Worm (Caenorhabditis elegans) whole organism, young adult: ENCODE results near the gene Y94H6A.3.

Experiments
- F10E7.11 ChIP-seq: sonication (generic microtip); optimal IDR thresholded peaks from 2 replicates; lab custom pipeline; 2017; ENCODE audit warnings: mild to moderate bottlenecking, missing genetic modification characterization, moderate library complexity, missing compliant biosample characterization
- atf-7 ChIP-seq: sonication (generic microtip); optimal IDR thresholded peaks from 2 replicates; lab custom pipeline; 2017; ENCODE audit warnings: mild to moderate bottlenecking, missing genetic modification characterization, missing compliant biosample characterization
- bed-2 ChIP-seq: fragments of 200-800 bp; sonication (Bioruptor generic); IDR thresholded peaks from 2 replicates; pipeline ENCODE4 v1.3.6; 2022; ENCODE audit warnings: missing genetic modification reagents, missing genetic modification characterization, missing compliant biosample characterization
- hmg-1.2 ChIP-seq: fragments of 200-800 bp; sonication (Bioruptor generic); IDR thresholded peaks from 2 replicates; pipeline ENCODE4 v1.3.6; 2022; ENCODE audit warnings: missing genetic modification reagents, missing genetic modification characterization, missing compliant biosample characterization
- hsf-1 ChIP-seq: fragments of 200-800 bp; sonication (Bioruptor generic); IDR thresholded peaks from 2 replicates; pipeline ENCODE4 v1.3.6; 2022; ENCODE audit warnings: missing genetic modification reagents, missing genetic modification characterization, missing compliant biosample characterization

Y94H6A.3 gene

ce11 chrIV:2725784-2726183, 49.5 kb downstream of the Y94H6A.3 start, which contains the start of gene ubxn-2 (continued):
- TF ChIP-seq F10E7.11 (tag; lab: Kevin White, UChicago) (no peak), hmg-1.2 (GFP tag; lab: Robert Waterston, UW) (peak; percentile 51), bed-2 (no peak), atf-7 (tag; lab: Kevin White, UChicago) (peak; percentile 33), hsf-1 (peak; percentile 67; the same call in 1 of the 2 replicates)
